Fruit fly (Drosophila melanogaster): ENCODE results near the gene CG17193.

- no peak for TF ChIP-seq Smox (GFP tag; optimal IDR thresholded peaks at IDR 0.05)
- no peak for TF ChIP-seq CG6854 (GFP tag; optimal IDR thresholded peaks at IDR 0.05)
- no peak for TF ChIP-seq salr (GFP tag; optimal IDR thresholded peaks at IDR 0.05)
- no peak for TF ChIP-seq svp (GFP tag)
- no peak for TF ChIP-seq CG11294 (GFP tag; IDR thresholded peaks at IDR 0.05)
- TF ChIP-seq Eip93F (GFP tag; optimal IDR thresholded peaks at IDR 0.05), result no peak
- no peak for TF ChIP-seq vri (GFP tag; optimal IDR thresholded peaks at IDR 0.05)
- TF ChIP-seq Ets96B (tag; optimal IDR thresholded peaks at IDR 0.05), result no peak
- no peak for TF ChIP-seq cyc (GFP tag; optimal IDR thresholded peaks at IDR 0.05)
- no peak for TF ChIP-seq CG3919 (GFP tag; optimal IDR thresholded peaks at IDR 0.05)
- no peak for TF ChIP-seq Hr39 (GFP tag; optimal IDR thresholded peaks at IDR 0.05)
- no peak for TF ChIP-seq CG10631 (GFP tag; optimal IDR thresholded peaks at IDR 0.05)
- no peak for TF ChIP-seq CG6163 (GFP tag; IDR thresholded peaks at IDR 0.05)
Measured at dm6 chr3R:20031764-20032079, 24.2 kb downstream of the CG17193 start, which contains the start of gene idc.
